Worm (Caenorhabditis elegans): ENCODE data around the gene madf-8.

madf-8 gene

ce11 chrIII:3649305-3649704 is 1.3 kb downstream of the madf-8 start:
- TF ChIP-seq elt-2 (tag; optimal IDR thresholded peaks at IDR 0.05) = peak; percentile 79
- TF ChIP-seq nhr-77 (tag; optimal IDR thresholded peaks at IDR 0.05) = no peak
- no peak for TF ChIP-seq nhr-11 (tag; optimal IDR thresholded peaks at IDR 0.05)
- TF ChIP-seq daf-12 (tag; optimal IDR thresholded peaks at IDR 0.05) = no peak
- TF ChIP-seq ztf-4 (tag; optimal IDR thresholded peaks at IDR 0.05) = no peak
- TF ChIP-seq pqm-1 (tag; optimal IDR thresholded peaks at IDR 0.05) = peak; percentile 9
- no peak for TF ChIP-seq elt-3 (tag; optimal IDR thresholded peaks at IDR 0.05)
- no peak for TF ChIP-seq fkh-10 (GFP tag; optimal IDR thresholded peaks at IDR 0.05)

ce11 chrIII:3644075-3644474 is 6.6 kb downstream of the madf-8 start, which contains the start of gene unc-93:
Gene unc-93 (plus strand): TSS chrIII:3644375.
- TF ChIP-seq aly-2 (tag; optimal IDR thresholded peaks at IDR 0.05) = no peak
- TF ChIP-seq elt-1 (tag; optimal IDR thresholded peaks at IDR 0.05) = no peak
- TF ChIP-seq ceh-82 (tag; optimal IDR thresholded peaks at IDR 0.05) = no peak
- no peak for TF ChIP-seq fkh-10 (GFP tag; optimal IDR thresholded peaks at IDR 0.05)
- no peak for TF ChIP-seq ceh-9 (tag; optimal IDR thresholded peaks at IDR 0.05)
- TF ChIP-seq snpc-4 (tag; optimal IDR thresholded peaks at IDR 0.05) = no peak

DNA sequence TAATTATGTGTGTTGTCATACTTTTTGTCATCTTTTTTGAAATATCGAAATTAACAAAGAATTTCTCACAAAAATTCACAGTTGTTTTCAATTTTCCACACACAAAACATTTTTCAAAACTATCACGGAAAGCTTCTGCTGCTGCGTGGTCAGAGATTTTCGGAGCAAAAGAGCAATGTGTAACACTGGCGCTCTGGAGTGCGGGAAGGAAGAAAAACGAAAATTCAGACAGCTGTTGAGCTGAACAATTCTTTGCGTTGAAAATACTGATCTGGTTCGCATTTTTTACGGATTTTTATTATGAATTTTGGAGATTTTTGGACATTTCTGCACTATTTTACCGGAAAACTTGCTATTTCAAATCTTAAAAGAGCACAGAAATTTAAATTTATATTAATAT is 7.0 kb downstream of the madf-8 start:
- TF ChIP-seq lin-39 (tag; optimal IDR thresholded peaks at IDR 0.05) = peak; percentile 3
- no peak for TF ChIP-seq pqm-1 (tag; optimal IDR thresholded peaks at IDR 0.05)
- TF ChIP-seq mdl-1 (tag; optimal IDR thresholded peaks at IDR 0.05) = no peak
- no peak for TF ChIP-seq lin-15B (tag; optimal IDR thresholded peaks at IDR 0.05)
- TF ChIP-seq mml-1 (tag; optimal IDR thresholded peaks at IDR 0.05) = no peak
- TF ChIP-seq nhr-43 (tag; optimal IDR thresholded peaks at IDR 0.05; ENCODE audit: poor library complexity, severe bottlenecking) = no peak
- TF ChIP-seq nhr-25 (tag; optimal IDR thresholded peaks at IDR 0.05) = no peak

DNA sequence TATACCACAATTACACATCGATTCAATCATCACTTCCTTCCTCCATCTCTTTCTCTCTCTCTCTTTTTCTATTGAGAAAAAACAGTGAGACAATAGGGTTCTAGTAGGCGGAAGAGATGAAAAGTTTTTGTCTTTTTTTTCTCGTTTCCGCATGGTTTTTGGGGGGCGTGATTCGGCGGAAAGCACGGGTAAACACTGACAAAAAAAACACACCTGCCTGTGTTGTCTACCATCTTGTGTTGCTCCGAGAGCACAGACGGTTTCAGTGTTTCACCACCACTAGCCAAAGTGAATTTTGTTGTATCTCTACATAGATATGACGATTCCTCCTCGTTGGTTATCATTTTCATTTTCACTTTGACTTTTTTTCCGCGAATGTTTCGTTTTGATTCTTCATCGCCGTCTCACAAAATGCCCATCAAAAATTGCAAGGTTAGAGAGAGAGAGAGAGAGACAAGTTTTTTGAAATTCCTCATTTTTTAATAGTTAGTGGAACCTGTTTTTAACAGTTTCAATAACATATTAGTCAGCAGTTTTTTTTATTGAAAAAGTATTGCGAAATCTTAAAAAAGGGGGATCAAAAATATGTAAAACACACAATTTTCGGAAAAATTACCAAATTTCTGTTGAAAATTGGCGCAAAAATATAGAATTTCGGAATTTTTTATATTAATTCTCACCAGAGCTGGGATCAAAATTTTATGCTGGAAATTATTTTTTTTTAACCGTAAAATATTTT is 13.2 kb downstream of the madf-8 start:
- TF ChIP-seq eor-1 (tag; optimal IDR thresholded peaks at IDR 0.05) (no peak), nhr-23 (tag; optimal IDR thresholded peaks at IDR 0.05) (no peak), lsy-12 (tag; optimal IDR thresholded peaks at IDR 0.05) (no peak), nhr-67 (tag; optimal IDR thresholded peaks at IDR 0.05) (no peak), pha-4 (tag; optimal IDR thresholded peaks at IDR 0.05) (peak; percentile 71), fos-1 (tag; optimal IDR thresholded peaks at IDR 0.05) (no peak), egl-5 (tag; optimal IDR thresholded peaks at IDR 0.05) (no peak), elt-2 (tag; optimal IDR thresholded peaks at IDR 0.05) (peak; percentile 6), nhr-76 (tag; optimal IDR thresholded peaks at IDR 0.05) (no peak), R02D3.7 (tag; optimal IDR thresholded peaks at IDR 0.05) (no peak)

DNA sequence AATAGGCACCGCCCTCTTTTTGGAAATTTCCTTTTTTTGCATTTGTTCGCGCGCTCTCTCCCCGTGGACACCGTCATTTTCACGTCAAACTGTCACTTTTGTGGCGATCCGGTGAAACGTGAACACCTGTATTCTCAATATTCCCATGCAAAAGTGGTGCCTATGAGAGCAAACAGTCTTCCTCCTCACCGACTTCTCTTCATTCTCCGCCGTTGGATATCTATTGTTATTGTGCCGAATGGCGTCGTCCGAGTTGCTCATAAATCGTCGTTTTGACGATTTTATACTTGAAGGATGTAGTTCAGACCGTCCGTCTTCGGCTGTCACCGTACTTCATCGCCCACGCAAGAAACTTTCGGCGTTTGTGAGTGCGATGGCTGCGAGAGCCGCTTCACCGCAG is 14.8 kb downstream of the madf-8 start, which contains the start of gene rilp-1:
TSS of gene rilp-1 (plus strand) at position 301 of the 400 bp plus-strand sequence.
- TF ChIP-seq lsy-12 (tag; optimal IDR thresholded peaks at IDR 0.05) (no peak), pqm-1 (tag; optimal IDR thresholded peaks at IDR 0.05) (no peak), eor-1 (tag; optimal IDR thresholded peaks at IDR 0.05) (no peak), nfya-1 (tag; optimal IDR thresholded peaks at IDR 0.05; ENCODE audit: insufficient read depth) (no peak), hmg-11 (tag; optimal IDR thresholded peaks at IDR 0.05) (no peak), ztf-4 (tag; optimal IDR thresholded peaks at IDR 0.05) (no peak), nhr-12 (tag; optimal IDR thresholded peaks at IDR 0.05) (no peak), nhr-28 (tag; optimal IDR thresholded peaks at IDR 0.05) (no peak), egl-27 (tag; optimal IDR thresholded peaks at IDR 0.05) (no peak), fkh-10 (GFP tag; optimal IDR thresholded peaks at IDR 0.05) (no peak), ceh-28 (tag; optimal IDR thresholded peaks at IDR 0.05) (no peak), elt-3 (tag; optimal IDR thresholded peaks at IDR 0.05) (no peak), nhr-76 (tag; optimal IDR thresholded peaks at IDR 0.05) (no peak), ceh-82 (tag; optimal IDR thresholded peaks at IDR 0.05) (no peak), zag-1 (tag; optimal IDR thresholded peaks at IDR 0.05) (no peak), unc-39 (tag; optimal IDR thresholded peaks at IDR 0.05) (no peak), unc-62 (GFP tag; optimal IDR thresholded peaks at IDR 0.05) (no peak)

Measured in whole organism, L3 larva.